Fruit fly (Drosophila melanogaster): ENCODE data around the gene Prosbeta2R1.

DNA sequence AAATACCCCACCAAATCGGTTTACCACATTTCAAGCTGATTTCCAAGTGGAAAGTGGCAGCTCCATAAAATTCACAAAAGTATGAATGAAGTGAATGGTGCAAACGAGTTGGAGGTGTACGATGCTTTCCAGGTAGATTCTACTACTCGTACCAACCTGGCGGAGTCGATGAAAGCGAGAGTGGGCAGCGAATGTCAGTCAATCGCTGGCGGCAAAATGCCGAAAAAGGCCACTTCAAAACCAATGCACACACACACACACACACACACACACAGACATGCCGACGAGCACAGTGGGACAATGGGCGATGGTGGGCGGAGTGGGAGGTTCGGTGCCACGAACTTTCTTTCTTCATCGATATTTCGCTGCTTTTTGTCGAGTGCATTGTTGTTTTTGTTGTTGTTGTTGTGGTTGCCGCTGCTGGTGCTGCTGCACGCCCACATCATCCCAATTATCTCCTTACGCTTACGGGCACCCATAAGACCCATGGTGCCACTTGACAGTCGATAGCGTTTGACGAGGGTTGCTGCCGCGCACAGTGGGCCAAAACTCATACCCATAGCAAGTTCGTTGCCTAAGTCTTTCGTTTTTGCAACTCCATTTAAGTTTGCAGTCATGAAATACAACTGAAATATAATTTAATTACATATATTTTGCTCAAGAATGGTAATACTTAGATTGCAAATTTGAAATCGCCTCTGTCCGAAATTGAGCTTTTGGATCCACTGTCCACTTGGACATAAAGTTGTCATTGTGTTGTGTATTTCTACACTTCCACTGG is 25.3 kb upstream of the Prosbeta2R1 start:
- TF ChIP-seq insv (optimal IDR thresholded peaks at IDR 0.05) (no peak), psq (optimal IDR thresholded peaks at IDR 0.05) (no peak)
